Worm (Caenorhabditis elegans) whole organism, L4 larva: ENCODE measurements around the gene K06A4.10.

Source experiments
- F10B5.3 ChIP-seq: sonication (generic microtip); optimal IDR thresholded peaks from 2 replicates; lab custom pipeline; 2016; ENCODE audit warnings: mild to moderate bottlenecking, missing genetic modification characterization, missing compliant biosample characterization
- T20F7.1 ChIP-seq: fragments of 200-800 bp; sonication (Bioruptor generic); optimal IDR thresholded peaks from 2 replicates; lab custom pipeline; 2018; ENCODE audit warnings: mild to moderate bottlenecking, missing genetic modification characterization, missing compliant biosample characterization
- T26A8.4 ChIP-seq: fragments of 200-800 bp; sonication (Bioruptor generic); IDR thresholded peaks from 2 replicates; pipeline ENCODE4 v1.3.6; 2022; ENCODE audit warnings: missing genetic modification characterization, missing compliant biosample characterization
- Y5F2A.4 ChIP-seq: fragments of 200-800 bp; sonication (Bioruptor generic); optimal IDR thresholded peaks from 2 replicates; lab custom pipeline; 2018; ENCODE audit warnings: mild to moderate bottlenecking, missing genetic modification characterization, missing compliant biosample characterization
- ZK337.2 ChIP-seq: fragments of 200-800 bp; sonication (Bioruptor generic); IDR thresholded peaks from 2 replicates; pipeline ENCODE4 v1.3.6; 2022; ENCODE audit warnings: missing genetic modification reagents, missing genetic modification characterization, missing compliant biosample characterization
- aha-1 ChIP-seq: fragments of 150-350 bp; peaks from one replicate; lab custom pipeline; 2014; ENCODE audit warnings: missing biosample characterization, missing genetic modification characterization
- ama-1 ChIP-seq: fragments of 150-350 bp; optimal IDR thresholded peaks from 2 replicates; lab custom pipeline; 2014; ENCODE audit warnings: inconsistent platforms, mixed read lengths
- ceh-28 ChIP-seq: fragments of 150-350 bp; optimal IDR thresholded peaks from 2 replicates; lab custom pipeline; 2014; ENCODE audit warnings: missing biosample characterization, missing genetic modification reagents, missing genetic modification characterization
- daf-12 ChIP-seq: fragments of 150-350 bp; optimal IDR thresholded peaks from 2 replicates; lab custom pipeline; 2014; ENCODE audit warnings: missing biosample characterization, missing genetic modification reagents, missing genetic modification characterization
- daf-16 ChIP-seq, 3 experiments: sonication (generic microtip); optimal IDR thresholded peaks; 2 replicates each; lab custom pipeline; 2016 to 2017; ENCODE audit warnings: missing genetic modification characterization in 3 of 3, missing genetic modification reagents in 3 of 3, mild to moderate bottlenecking in 2 of 3, missing compliant biosample characterization in 2 of 3, missing biosample characterization in 1 of 3, moderate library complexity in 1 of 3
- daf-19 ChIP-seq: fragments of 200-800 bp; sonication (Bioruptor generic); conservative IDR thresholded peaks from 2 replicates; pipeline ENCODE4 v1.3.6; 2022; ENCODE audit warnings: missing genetic modification characterization, missing compliant biosample characterization
- dmd-6 ChIP-seq: fragments of 200-800 bp; sonication (Bioruptor generic); IDR thresholded peaks from 2 replicates; pipeline ENCODE4 v1.3.6; 2022; ENCODE audit warnings: missing genetic modification reagents, missing genetic modification characterization, missing compliant biosample characterization
- dmd-8 ChIP-seq: fragments of 200-800 bp; sonication (Bioruptor generic); IDR thresholded peaks from 2 replicates; pipeline ENCODE4 v1.3.6; 2022; ENCODE audit warnings: missing genetic modification characterization, missing compliant biosample characterization
- duxl-1 ChIP-seq: sonication (generic microtip); optimal IDR thresholded peaks from 2 replicates; lab custom pipeline; 2016; ENCODE audit warnings: mild to moderate bottlenecking, missing genetic modification characterization, moderate library complexity, missing compliant biosample characterization; ENCODE audit not compliant: poor library complexity
- dve-1 ChIP-seq: sonication (generic microtip); optimal IDR thresholded peaks from 2 replicates; lab custom pipeline; 2017; ENCODE audit warnings: antibody characterized with exemption, mild to moderate bottlenecking, missing genetic modification characterization, missing compliant biosample characterization; ENCODE audit not compliant: insufficient read depth
- gei-8 ChIP-seq: fragments of 200-800 bp; sonication (Bioruptor generic); optimal IDR thresholded peaks from 2 replicates; lab custom pipeline; 2018; ENCODE audit warnings: mild to moderate bottlenecking, missing genetic modification characterization, missing compliant biosample characterization
- hif-1 ChIP-seq, 2 experiments: sonication (generic microtip); optimal IDR thresholded peaks; 2 replicates each; lab custom pipeline; 2016 to 2017; ENCODE audit warnings: missing compliant biosample characterization in 2 of 2, missing genetic modification characterization in 2 of 2, missing genetic modification reagents in 2 of 2, missing genotype in 2 of 2, mild to moderate bottlenecking in 1 of 2
- hlh-11 ChIP-seq: fragments of 200-800 bp; sonication (Bioruptor generic); optimal IDR thresholded peaks from 2 replicates; lab custom pipeline; 2018; ENCODE audit warnings: mild to moderate bottlenecking, missing genetic modification characterization, missing compliant biosample characterization
- hlh-30 ChIP-seq: sonication (generic microtip); optimal IDR thresholded peaks from 2 replicates; lab custom pipeline; 2017; ENCODE audit warnings: antibody characterized with exemption, mild to moderate bottlenecking, missing genetic modification characterization, missing compliant biosample characterization; ENCODE audit not compliant: insufficient read depth
- jun-1 ChIP-seq: fragments of 150-350 bp; optimal IDR thresholded peaks from 2 replicates; lab custom pipeline; 2014; ENCODE audit warnings: missing biosample characterization, missing genetic modification reagents, missing genetic modification characterization
- lin-15B ChIP-seq: fragments of 150-350 bp; sonication (generic microtip); optimal IDR thresholded peaks from 3 replicates; lab custom pipeline; 2014; ENCODE audit warnings: missing biosample characterization, missing genetic modification characterization
- lin-38 ChIP-seq: fragments of 200-800 bp; sonication (Bioruptor generic); IDR thresholded peaks from 2 replicates; pipeline ENCODE4 v1.3.6; 2022; ENCODE audit warnings: missing genetic modification reagents, missing genetic modification characterization, missing compliant biosample characterization
- lsy-2 ChIP-seq, 2 experiments: fragments of 150-350 bp in 1 of 2; sonication (generic microtip) in 1 of 2; optimal IDR thresholded peaks; 2 replicates each; lab custom pipeline; 2014 to 2017; ENCODE audit warnings: missing biosample characterization in 2 of 2, missing genetic modification characterization in 2 of 2
- madf-5 ChIP-seq, 2 experiments: fragments of 200-800 bp; sonication (Bioruptor generic); IDR thresholded peaks; 2 replicates each; pipeline ENCODE4 v1.3.6; 2022; ENCODE audit warnings: missing compliant biosample characterization in 2 of 2, missing genetic modification characterization in 2 of 2
- mep-1 ChIP-seq: fragments of 150-350 bp; sonication (generic microtip); optimal IDR thresholded peaks from 3 replicates; lab custom pipeline; 2014; ENCODE audit warnings: missing biosample characterization, missing genetic modification characterization
- mes-2 ChIP-seq: sonication (generic microtip); optimal IDR thresholded peaks from 2 replicates; lab custom pipeline; 2016; ENCODE audit warnings: missing genotype, mild to moderate bottlenecking, missing genetic modification characterization, missing compliant biosample characterization; ENCODE audit not compliant: poor library complexity, severe bottlenecking
- mxl-3 ChIP-seq: fragments of 200-800 bp; sonication (Bioruptor generic); optimal IDR thresholded peaks from 2 replicates; lab custom pipeline; 2018; ENCODE audit warnings: mild to moderate bottlenecking, missing genetic modification characterization, missing compliant biosample characterization
- nhr-102 ChIP-seq: sonication (generic microtip); optimal IDR thresholded peaks from 2 replicates; lab custom pipeline; 2016; ENCODE audit warnings: mild to moderate bottlenecking, missing genetic modification characterization, moderate library complexity, missing compliant biosample characterization
- nhr-237 ChIP-seq: sonication (generic microtip); optimal IDR thresholded peaks from 2 replicates; lab custom pipeline; 2017; ENCODE audit warnings: missing biosample characterization, missing genetic modification characterization
- nhr-25 ChIP-seq: sonication (generic microtip); optimal IDR thresholded peaks from 2 replicates; lab custom pipeline; 2017; ENCODE audit warnings: missing genetic modification characterization, mild to moderate bottlenecking, missing compliant biosample characterization, antibody characterized with exemption, moderate library complexity, borderline replicate concordance; ENCODE audit not compliant: insufficient read depth
- nhr-28 ChIP-seq: fragments of 150-350 bp; optimal IDR thresholded peaks from 2 replicates; lab custom pipeline; 2014; ENCODE audit warnings: missing biosample characterization, missing genetic modification characterization
- nhr-41 ChIP-seq: fragments of 200-800 bp; sonication (Bioruptor generic); IDR thresholded peaks from 2 replicates; pipeline ENCODE4 v1.3.6; 2022; ENCODE audit warnings: missing genetic modification reagents, missing genetic modification characterization, missing compliant biosample characterization
- nhr-42 ChIP-seq: fragments of 200-800 bp; sonication (Bioruptor generic); IDR thresholded peaks from 2 replicates; pipeline ENCODE4 v1.3.6; 2022; ENCODE audit warnings: missing genetic modification characterization, missing compliant biosample characterization
- pha-4 ChIP-seq, 2 experiments: fragments of 150-350 bp in 1 of 2; fragments of 200-800 bp in 1 of 2; sonication (Bioruptor generic) in 1 of 2; IDR thresholded peaks in 1 of 2; optimal IDR thresholded peaks in 1 of 2; 2 replicates each; pipeline versions ENCODE4 v1.3.6 to Lab custom; 2014 to 2022; ENCODE audit warnings: missing genetic modification characterization in 2 of 2, missing genetic modification reagents in 2 of 2, missing biosample characterization in 1 of 2, missing compliant biosample characterization in 1 of 2
- pqm-1 ChIP-seq: sonication (generic microtip); optimal IDR thresholded peaks from 2 replicates; lab custom pipeline; 2017; ENCODE audit warnings: missing biosample characterization, missing genetic modification characterization
- saeg-2 ChIP-seq: fragments of 200-800 bp; sonication (Bioruptor generic); IDR thresholded peaks from 2 replicates; pipeline ENCODE4 v1.3.6; 2022; ENCODE audit warnings: missing genetic modification reagents, missing genetic modification characterization, missing compliant biosample characterization
- sdz-12 ChIP-seq: fragments of 200-800 bp; sonication (Bioruptor generic); optimal IDR thresholded peaks from 2 replicates; lab custom pipeline; 2018; ENCODE audit warnings: mild to moderate bottlenecking, missing genetic modification characterization, missing compliant biosample characterization
- snpc-1.2 ChIP-seq: fragments of 200-800 bp; sonication (Bioruptor generic); IDR thresholded peaks from 2 replicates; pipeline ENCODE4 v1.3.6; 2022; ENCODE audit warnings: missing genetic modification reagents, missing genetic modification characterization, missing compliant biosample characterization
- spr-1 ChIP-seq: sonication (generic microtip); optimal IDR thresholded peaks from 2 replicates; lab custom pipeline; 2016; ENCODE audit warnings: mild to moderate bottlenecking, missing genetic modification characterization, missing compliant biosample characterization
- unc-130 ChIP-seq: sonication (generic microtip); optimal IDR thresholded peaks from 2 replicates; lab custom pipeline; 2016; ENCODE audit warnings: missing genetic modification reagents, missing genetic modification characterization, missing compliant biosample characterization
- unc-62 ChIP-seq, 3 experiments: fragments of 150-350 bp in 1 of 3; sonication (generic microtip); optimal IDR thresholded peaks in 2 of 3; peaks in 1 of 3; 1 replicate in 1 of 3; 2 replicates in 2 of 3; lab custom pipeline; 2014 to 2017; ENCODE audit warnings: missing biosample characterization in 3 of 3, missing genetic modification characterization in 3 of 3, missing genetic modification reagents in 3 of 3, missing genotype in 1 of 3
- ztf-11 ChIP-seq: fragments of 150-350 bp; optimal IDR thresholded peaks from 2 replicates; lab custom pipeline; 2014; ENCODE audit warnings: missing biosample characterization, missing genetic modification characterization

Gene K06A4.10

ce11 chrV:9506931-9507330 is 17.3 kb upstream of the K06A4.10 start (continued):
- TF ChIP-seq unc-62 (GFP tag; optimal IDR thresholded peaks at IDR 0.05 in 1 of 2; lab: Kevin White, UChicago) (no peak), unc-62 (tag; optimal IDR thresholded peaks at IDR 0.05; lab: Kevin White, UChicago) (no peak), mxl-3 (peak; percentile 83), nhr-41 (0 out of 2 replicates have a peak, but pooled peaks have one; percentile 41), nhr-28 (tag; lab: Kevin White, UChicago) (peak; percentile 79), lsy-2 (tag; optimal IDR thresholded peaks at IDR 0.05; lab: Kevin White, UChicago) (no peak), nhr-237 (tag; lab: Kevin White, UChicago) (no peak), dmd-6 (GFP tag; lab: Robert Waterston, UW) (peak; percentile 94), pqm-1 (peak; percentile 71), daf-16 (GFP tag; optimal IDR thresholded peaks at IDR 0.05; lab: Kevin White, UChicago) (no peak), daf-16 (tag; optimal IDR thresholded peaks at IDR 0.05; lab: Kevin White, UChicago) (peak; percentile 25), T26A8.4 (no peak), F10B5.3 (tag; lab: Kevin White, UChicago) (no peak)
- TF ChIP-seq, all 104 proteins: peak for 13

ce11 chrV:9504474-9504960 is 14.9 kb upstream of the K06A4.10 start, which contains the start of gene haao-1:
TSS of gene haao-1 (plus strand) at chrV:9504910.
- no peak for TF ChIP-seq daf-12 (tag; lab: Kevin White, UChicago)
- TF ChIP-seq mxl-3, result peak; percentile 13
- TF ChIP-seq pha-4 (GFP tag; IDR thresholded peaks at IDR 0.05; lab: Robert Waterston, UW), result no peak
- no peak for TF ChIP-seq pha-4 (tag; optimal IDR thresholded peaks at IDR 0.05; lab: Kevin White, UChicago)
- TF ChIP-seq aha-1 (tag; lab: Kevin White, UChicago), result peak; percentile 87
- TF ChIP-seq hlh-11, result peak; percentile 6
- no peak for TF ChIP-seq nhr-42 (GFP tag; lab: Robert Waterston, UW)

- peak; percentile 49; the same call in 1 of the 2 replicates for TF ChIP-seq saeg-2 (GFP tag; lab: Robert Waterston, UW)
- peak; percentile 41 for TF ChIP-seq spr-1 (tag; lab: Kevin White, UChicago)
- peak; percentile 65 for TF ChIP-seq hlh-11
- peak; percentile 72 to 73; a peak in 1 of 4 replicates for TF ChIP-seq madf-5 (GFP tag; IDR thresholded peaks at IDR 0.05; lab: Robert Waterston, UW)
- TF ChIP-seq nhr-102, result peak; percentile 68
- no peak for TF ChIP-seq jun-1
- no peak for TF ChIP-seq ama-1 (lab: Kevin White, UChicago)
- no peak for TF ChIP-seq dve-1 (tag; lab: Kevin White, UChicago)
- peak; percentile 56 for TF ChIP-seq mep-1
- TF ChIP-seq lin-38 (GFP tag; lab: Robert Waterston, UW), result no peak; the same call in 1 of the 2 replicates
- peak; percentile 71 for TF ChIP-seq mes-2
- peak; percentile 89 for TF ChIP-seq daf-19
- peak; percentile 85; the same call in 1 of the 2 replicates for TF ChIP-seq snpc-1.2 (GFP tag; lab: Robert Waterston, UW)
- no peak for TF ChIP-seq sdz-12 (GFP tag; lab: Kevin White, UChicago)
- TF ChIP-seq ztf-11 (tag; lab: Kevin White, UChicago), result no peak
- peak; percentile 65 for TF ChIP-seq duxl-1
- TF ChIP-seq daf-16 (GFP tag; optimal IDR thresholded peaks at IDR 0.05; lab: Kevin White, UChicago), result peak in 1 of 2 experiments; percentile 81
- peak; percentile 51 for TF ChIP-seq daf-16 (tag; optimal IDR thresholded peaks at IDR 0.05; lab: Kevin White, UChicago)
- no peak for TF ChIP-seq ceh-28
- TF ChIP-seq gei-8 (GFP tag; lab: Kevin White, UChicago), result peak; percentile 85
- peak; percentile 87 for TF ChIP-seq ZK337.2 (GFP tag; lab: Robert Waterston, UW)
- TF ChIP-seq Y5F2A.4 (GFP tag; lab: Kevin White, UChicago), result peak; percentile 35
- peak; percentile 14 to 45 for TF ChIP-seq hif-1 (tag; optimal IDR thresholded peaks at IDR 0.05; lab: Kevin White, UChicago)
- peak; percentile 47 for TF ChIP-seq T20F7.1 (GFP tag; lab: Kevin White, UChicago)
- peak; percentile 62; the same call in 1 of the 2 replicates for TF ChIP-seq nhr-41
- TF ChIP-seq aha-1 (tag; lab: Kevin White, UChicago), result peak; percentile 95
- TF ChIP-seq T26A8.4, result peak; percentile 88
- peak; percentile 39 for TF ChIP-seq nhr-25 (tag; lab: Kevin White, UChicago)
- no peak for TF ChIP-seq lin-15B (tag; lab: Kevin White, UChicago)
- TF ChIP-seq dmd-8 (GFP tag; lab: Robert Waterston, UW), result peak; percentile 97
- no peak for TF ChIP-seq unc-130 (GFP tag; lab: Kevin White, UChicago)
- peak; percentile 6 for TF ChIP-seq hlh-30 (tag; lab: Kevin White, UChicago)
Measured at ce11 chrV:9503152-9503817, 13.7 kb upstream of the K06A4.10 start.
